Worm (Caenorhabditis elegans) whole organism, L4 larva: ENCODE measurements around the gene C16A3.5.

Source experiments
- F37D6.2 ChIP-seq: sonication (generic microtip); optimal IDR thresholded peaks from 2 replicates; lab custom pipeline; 2016; ENCODE audit warnings: mild to moderate bottlenecking, missing genetic modification characterization, missing compliant biosample characterization
- ama-1 ChIP-seq: fragments of 150-350 bp; optimal IDR thresholded peaks from 2 replicates; lab custom pipeline; 2014; ENCODE audit warnings: inconsistent platforms, mixed read lengths
- hlh-30 ChIP-seq: sonication (generic microtip); optimal IDR thresholded peaks from 2 replicates; lab custom pipeline; 2017; ENCODE audit warnings: antibody characterized with exemption, mild to moderate bottlenecking, missing genetic modification characterization, missing compliant biosample characterization; ENCODE audit not compliant: insufficient read depth
- lin-13 ChIP-seq: fragments of 150-350 bp; optimal IDR thresholded peaks from 2 replicates; lab custom pipeline; 2014; ENCODE audit warnings: missing biosample characterization, missing genetic modification reagents, missing genetic modification characterization
- tag-97 ChIP-seq: fragments of 200-800 bp; sonication (Bioruptor generic); IDR thresholded peaks from 2 replicates; pipeline ENCODE4 v1.3.6; 2022; ENCODE audit warnings: missing genetic modification characterization, missing compliant biosample characterization
- ztf-7 ChIP-seq: fragments of 150-350 bp; optimal IDR thresholded peaks from 2 replicates; lab custom pipeline; 2014; ENCODE audit warnings: missing biosample characterization, missing genetic modification characterization

ce11 chrIII:6368524-6368923 lies 12.0 kb upstream of the C16A3.5 start:
- TF ChIP-seq ztf-7 (tag; lab: Kevin White, UChicago) (no peak), hlh-30 (tag; lab: Kevin White, UChicago) (no peak), tag-97 (GFP tag; lab: Robert Waterston, UW) (no peak), F37D6.2 (tag; lab: Kevin White, UChicago) (no peak), lin-13 (GFP tag; lab: Kevin White, UChicago) (no peak), ama-1 (lab: Kevin White, UChicago) (no peak)
